Worm (Caenorhabditis elegans): ENCODE data around the gene mat-3.

The mat-3 gene

ce11 chrIII:491090-491597, 15.9 kb downstream of the mat-3 start, which contains the start of gene unc-45 (continued):
- no peak for TF ChIP-seq ZK546.5 (tag; optimal IDR thresholded peaks at IDR 0.05)
- no peak for TF ChIP-seq vab-7 (GFP tag; IDR thresholded peaks at IDR 0.05)
- TF ChIP-seq ceh-82 (tag; optimal IDR thresholded peaks at IDR 0.05), result no peak
- no peak for TF ChIP-seq daf-16 (GFP tag; optimal IDR thresholded peaks at IDR 0.05)
- TF ChIP-seq daf-16 (tag; optimal IDR thresholded peaks at IDR 0.05), result no peak
- no peak for TF ChIP-seq attf-4 (tag; optimal IDR thresholded peaks at IDR 0.05)
- TF ChIP-seq tra-1 (GFP tag; IDR thresholded peaks at IDR 0.05), result no peak
- no peak for TF ChIP-seq ceh-32 (tag; optimal IDR thresholded peaks at IDR 0.05; ENCODE audit: poor library complexity)
- TF ChIP-seq hlh-30 (tag; optimal IDR thresholded peaks at IDR 0.05; ENCODE audit: insufficient read depth), result peak; percentile 50
- TF ChIP-seq lin-15B (tag; optimal IDR thresholded peaks at IDR 0.05), result no peak
- no peak for TF ChIP-seq T20F7.1 (GFP tag; optimal IDR thresholded peaks at IDR 0.05)
- TF ChIP-seq nhr-6 (tag; optimal IDR thresholded peaks at IDR 0.05), result peak; percentile 26

ce11 chrIII:502583-502982, 27.3 kb downstream of the mat-3 start:
- TF ChIP-seq tra-1 (GFP tag; IDR thresholded peaks at IDR 0.05) (peak; percentile 84), fos-1 (tag; optimal IDR thresholded peaks at IDR 0.05) (no peak), tag-97 (GFP tag; IDR thresholded peaks at IDR 0.05) (no peak), pha-4 (GFP tag; IDR thresholded peaks at IDR 0.05) (peak; percentile 92), pha-4 (tag; optimal IDR thresholded peaks at IDR 0.05) (no peak), T20F7.1 (GFP tag; optimal IDR thresholded peaks at IDR 0.05) (no peak), ctbp-1 (GFP tag; IDR thresholded peaks at IDR 0.05) (peak; percentile 93), cey-2 (tag; optimal IDR thresholded peaks at IDR 0.05; ENCODE audit: borderline replicate concordance, insufficient read depth) (no peak), php-3 (GFP tag; IDR thresholded peaks at IDR 0.05) (peak; percentile 82), nhr-237 (tag; optimal IDR thresholded peaks at IDR 0.05) (no peak), ceh-28 (tag; optimal IDR thresholded peaks at IDR 0.05) (no peak), zfp-2 (tag; optimal IDR thresholded peaks at IDR 0.05) (peak; percentile 66), zip-11 (GFP tag; IDR thresholded peaks at IDR 0.05) (peak; percentile 81), snpc-1.2 (GFP tag; IDR thresholded peaks at IDR 0.05) (peak; percentile 78), unc-39 (tag; optimal IDR thresholded peaks at IDR 0.05) (no peak), ceh-44 (GFP tag; IDR thresholded peaks at IDR 0.05) (peak; percentile 96), F37D6.2 (tag; optimal IDR thresholded peaks at IDR 0.05) (peak; percentile 77), spr-1 (tag; optimal IDR thresholded peaks at IDR 0.05) (peak; percentile 89), fkh-10 (GFP tag; optimal IDR thresholded peaks at IDR 0.05) (peak; percentile 39), ZK546.5 (tag; optimal IDR thresholded peaks at IDR 0.05) (no peak), hmg-1.1 (GFP tag; IDR thresholded peaks at IDR 0.05) (peak; percentile 93), nhr-102 (tag; optimal IDR thresholded peaks at IDR 0.05) (peak; percentile 88), lin-13 (GFP tag; optimal IDR thresholded peaks at IDR 0.05) (no peak), zag-1 (tag; optimal IDR thresholded peaks at IDR 0.05) (no peak), attf-4 (tag; optimal IDR thresholded peaks at IDR 0.05) (no peak), D1046.2 (GFP tag; IDR thresholded peaks at IDR 0.05) (peak; percentile 81), daf-12 (tag; optimal IDR thresholded peaks at IDR 0.05) (no peak), egl-27 (tag; optimal IDR thresholded peaks at IDR 0.05) (no peak), ceh-82 (tag; optimal IDR thresholded peaks at IDR 0.05) (no peak), aly-2 (tag; optimal IDR thresholded peaks at IDR 0.05) (peak; percentile 42), gei-8 (GFP tag; optimal IDR thresholded peaks at IDR 0.05) (peak; percentile 70), nhr-42 (GFP tag; IDR thresholded peaks at IDR 0.05) (peak; percentile 92), nhr-77 (tag; optimal IDR thresholded peaks at IDR 0.05) (peak; percentile 68), madf-9 (GFP tag; conservative IDR thresholded peaks at IDR 0.05) (peak; percentile 89), unc-62 (GFP tag; optimal IDR thresholded peaks at IDR 0.05 in 1 of 2) (peak in 1 of 2 experiments; percentile 93), unc-62 (tag; optimal IDR thresholded peaks at IDR 0.05) (no peak), lin-39 (tag; optimal IDR thresholded peaks at IDR 0.05) (no peak), mes-2 (tag; optimal IDR thresholded peaks at IDR 0.05; ENCODE audit: poor library complexity, severe bottlenecking) (peak; percentile 90), skn-1 (tag; optimal IDR thresholded peaks at IDR 0.05) (no peak), nhr-76 (tag; optimal IDR thresholded peaks at IDR 0.05) (no peak), spr-3 (GFP tag; optimal IDR thresholded peaks at IDR 0.05) (peak; percentile 88), madf-5 (GFP tag; IDR thresholded peaks at IDR 0.05) (peak; percentile 80 to 96), zip-2 (tag; optimal IDR thresholded peaks at IDR 0.05) (peak; percentile 32)
